Worm (Caenorhabditis elegans) whole organism, late embryonic: ENCODE results near the gene nlp-52.

ENCODE experiments used
- K02D7.2 ChIP-seq: sonication (generic microtip); optimal IDR thresholded peaks from 2 replicates; lab custom pipeline; 2017; ENCODE audit warnings: mild to moderate bottlenecking, missing genetic modification characterization, missing compliant biosample characterization
- ahr-1 ChIP-seq: sonication (generic microtip); optimal IDR thresholded peaks from 2 replicates; lab custom pipeline; 2016; ENCODE audit warnings: missing genetic modification characterization, missing compliant biosample characterization
- ceh-2 ChIP-seq: sonication (generic microtip); optimal IDR thresholded peaks from 2 replicates; lab custom pipeline; 2016; ENCODE audit warnings: missing genotype, missing genetic modification characterization, missing compliant biosample characterization
- ceh-24 ChIP-seq: sonication (generic microtip); optimal IDR thresholded peaks from 2 replicates; lab custom pipeline; 2016; ENCODE audit warnings: mild to moderate bottlenecking, missing genetic modification characterization, missing compliant biosample characterization
- fkh-6 ChIP-seq: sonication (generic microtip); optimal IDR thresholded peaks from 2 replicates; lab custom pipeline; 2016; ENCODE audit warnings: missing genetic modification characterization, missing compliant biosample characterization
- gmeb-2 ChIP-seq: sonication (generic microtip); optimal IDR thresholded peaks from 2 replicates; lab custom pipeline; 2016; ENCODE audit warnings: missing genetic modification characterization, inconsistent platforms, missing compliant biosample characterization
- madf-2 ChIP-seq: sonication (generic microtip); optimal IDR thresholded peaks from 2 replicates; lab custom pipeline; 2017; ENCODE audit warnings: missing genetic modification characterization, missing compliant biosample characterization
- odd-2 ChIP-seq: sonication (generic microtip); optimal IDR thresholded peaks from 2 replicates; lab custom pipeline; 2017; ENCODE audit warnings: antibody characterized with exemption, mild to moderate bottlenecking, missing genetic modification characterization, missing compliant biosample characterization
- pqm-1 ChIP-seq: sonication (generic microtip); optimal IDR thresholded peaks from 2 replicates; lab custom pipeline; 2016; ENCODE audit warnings: missing genetic modification characterization, missing compliant biosample characterization
- rnt-1 ChIP-seq: sonication (generic microtip); optimal IDR thresholded peaks from 2 replicates; lab custom pipeline; 2016; ENCODE audit warnings: missing genetic modification characterization, missing compliant biosample characterization
- unc-86 ChIP-seq: sonication (generic microtip); optimal IDR thresholded peaks from 2 replicates; lab custom pipeline; 2016; ENCODE audit warnings: missing genetic modification characterization, missing compliant biosample characterization

DNA sequence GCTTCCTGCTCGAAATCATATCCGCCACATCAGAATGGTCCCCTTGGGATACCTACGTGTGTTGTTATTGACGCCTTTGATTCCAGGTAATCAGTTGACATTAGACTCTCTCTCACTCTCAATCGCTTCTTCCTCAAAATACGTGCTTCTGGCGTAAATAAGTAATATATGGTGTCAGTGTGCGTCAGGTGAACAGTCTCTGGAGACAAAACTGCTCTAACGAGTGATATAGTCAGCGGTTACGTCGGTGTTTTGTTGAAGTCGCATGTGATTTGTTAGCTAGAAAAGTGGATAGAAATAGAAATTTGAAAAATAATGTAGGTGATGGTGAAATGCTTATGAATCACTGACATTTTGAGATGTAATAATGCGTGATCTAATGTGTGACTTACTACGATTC is 40.5 kb downstream of the nlp-52 start:
- no peak for TF ChIP-seq unc-86 (tag; lab: Kevin White, UChicago)
- no peak for TF ChIP-seq pqm-1 (tag; lab: Kevin White, UChicago)
- TF ChIP-seq gmeb-2 (tag; lab: Kevin White, UChicago) = no peak
- no peak for TF ChIP-seq K02D7.2
- no peak for TF ChIP-seq fkh-6 (tag; lab: Kevin White, UChicago)
- no peak for TF ChIP-seq odd-2 (tag; lab: Kevin White, UChicago)
- no peak for TF ChIP-seq ahr-1 (tag; lab: Kevin White, UChicago)
- TF ChIP-seq rnt-1 (tag; lab: Kevin White, UChicago) = no peak
- TF ChIP-seq madf-2 (tag; lab: Kevin White, UChicago) = no peak
- no peak for TF ChIP-seq ceh-2 (tag; lab: Kevin White, UChicago)
- no peak for TF ChIP-seq ceh-24 (tag; lab: Kevin White, UChicago)
